Fruit fly (Drosophila melanogaster) whole organism, pupa: Measurements from ENCODE around the gene CG14450.

Experiments
- CG10348 ChIP-seq: fragments of 200-800 bp; sonication (Bioruptor generic); IDR thresholded peaks from 2 replicates; pipeline ENCODE4 v1.3.6; 2022; ENCODE audit warnings: missing biosample characterization, missing genetic modification characterization
- CG13204 ChIP-seq: fragments of 200-800 bp; sonication (Bioruptor generic); optimal IDR thresholded peaks from 2 replicates; lab custom pipeline; 2018; ENCODE audit warnings: missing biosample characterization, mild to moderate bottlenecking, missing genetic modification characterization, moderate library complexity
- CG4496 ChIP-seq: fragments of 200-800 bp; sonication (Bioruptor generic); IDR thresholded peaks from 3 replicates; pipeline ENCODE4 v1.3.6; 2022; ENCODE audit warnings: missing biosample characterization, missing genetic modification characterization
- CG8159 ChIP-seq: fragments of 200-800 bp; sonication (Bioruptor generic); optimal IDR thresholded peaks from 3 replicates; lab custom pipeline; 2018; ENCODE audit warnings: missing biosample characterization, mild to moderate bottlenecking, missing genetic modification characterization, moderate library complexity
- CG8301 ChIP-seq: fragments of 200-800 bp; sonication (Bioruptor generic); optimal IDR thresholded peaks from 2 replicates; lab custom pipeline; 2018; ENCODE audit warnings: missing biosample characterization, mild to moderate bottlenecking, missing genetic modification characterization
- CG9948 ChIP-seq: fragments of 200-800 bp; sonication (Bioruptor generic); optimal IDR thresholded peaks from 2 replicates; lab custom pipeline; 2018; ENCODE audit warnings: missing biosample characterization, mild to moderate bottlenecking, missing genetic modification characterization, moderate library complexity
- EcR ChIP-seq: fragments of 200-800 bp; sonication (Bioruptor generic); optimal IDR thresholded peaks from 3 replicates; lab custom pipeline; 2019; ENCODE audit warnings: missing biosample characterization, missing genetic modification characterization, mild to moderate bottlenecking, moderate library complexity, missing genetic modification reagents
- Pif1A ChIP-seq: fragments of 200-800 bp; sonication (Bioruptor generic); optimal IDR thresholded peaks from 3 replicates; lab custom pipeline; 2016; ENCODE audit warnings: missing biosample characterization, missing genetic modification characterization
- fd96Ca ChIP-seq: fragments of 200-800 bp; sonication (Bioruptor generic); IDR thresholded peaks from 3 replicates; pipeline ENCODE4 v1.3.6; 2022; ENCODE audit warnings: missing biosample characterization, missing genetic modification characterization

DNA sequence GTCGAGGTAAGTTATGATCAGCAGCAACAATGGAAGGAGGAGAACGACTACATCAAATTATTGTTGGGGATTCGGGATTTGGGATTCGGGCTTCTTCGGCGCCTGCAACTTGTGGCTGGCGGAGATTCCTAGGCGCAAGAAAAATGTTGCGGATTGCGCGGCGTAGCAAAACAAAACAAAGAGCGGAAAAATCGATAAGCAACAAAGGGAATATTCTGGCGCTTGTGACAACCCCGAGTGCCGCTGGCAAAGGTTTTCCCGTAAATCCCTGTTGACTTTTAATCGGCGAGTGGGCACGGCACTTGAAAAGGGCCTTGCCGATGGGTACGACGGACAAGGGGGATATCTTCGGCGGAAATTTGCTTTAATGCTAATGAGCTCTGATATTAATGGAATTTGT, 22.4 kb upstream of the CG14450 start:
- TF ChIP-seq CG10348 (GFP tag; lab: Robert Waterston, UW) (no peak), Pif1A (GFP tag; lab: Kevin White, UChicago) (no peak), CG8301 (no peak), CG4496 (GFP tag; lab: Robert Waterston, UW) (0 out of 3 replicates have a peak, but pooled peaks have one; percentile 1), EcR (GFP tag; lab: Kevin White, UChicago) (no peak), fd96Ca (GFP tag; lab: Robert Waterston, UW) (no peak), CG9948 (no peak), CG13204 (GFP tag; lab: Kevin White, UChicago) (no peak), CG8159 (tag; lab: Kevin White, UChicago) (no peak)
